Fruit fly (Drosophila melanogaster): ENCODE data around the gene CG42758.
A peak's percentile ranks its signal among the peaks of the same experiment; 100 is the strongest.

The CG42758 gene

DNA sequence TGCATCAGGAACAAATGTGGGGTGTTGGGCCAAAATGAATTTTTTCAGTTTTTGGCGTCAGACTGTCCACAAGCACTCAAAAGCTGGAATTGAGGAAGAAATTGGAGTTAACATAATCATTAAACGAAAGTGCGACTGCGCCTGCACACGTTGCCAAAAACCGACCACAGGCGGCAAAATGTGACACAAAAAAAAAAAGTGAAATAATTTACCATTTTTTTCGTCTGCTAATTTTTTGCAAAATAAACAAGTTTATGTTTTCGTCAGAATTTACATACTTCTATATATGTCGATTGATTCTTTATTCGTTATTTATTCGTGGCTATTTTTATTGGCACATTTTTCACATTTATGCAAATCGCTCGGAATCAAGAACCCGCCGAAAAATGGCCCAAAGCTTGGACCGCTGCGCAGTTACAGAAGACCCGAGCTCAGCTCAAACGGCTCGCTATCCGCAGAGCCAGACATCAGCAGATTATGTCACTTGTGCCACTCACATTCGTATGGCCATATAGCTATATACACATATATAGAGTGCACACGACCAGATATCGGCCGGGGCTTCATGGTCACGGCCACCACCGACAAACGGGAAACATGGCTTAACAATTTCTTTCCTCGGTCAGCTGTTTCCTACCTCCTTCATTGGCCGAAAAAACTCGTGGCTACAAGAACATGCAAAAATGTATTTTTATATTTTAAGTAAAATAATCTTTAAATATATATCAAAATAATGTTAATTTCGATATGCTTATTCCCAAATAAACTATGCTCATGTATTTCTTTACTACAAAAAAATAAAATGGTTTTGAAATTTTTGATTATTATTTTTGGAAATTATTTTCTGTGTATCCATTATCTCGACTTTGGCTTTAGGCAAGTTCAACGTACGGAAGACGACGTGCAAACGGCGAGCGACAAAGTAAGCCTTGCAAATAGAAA, 49.1 kb downstream of the CG42758 start (continued):
- TF ChIP-seq Lpt (GFP tag; optimal IDR thresholded peaks at IDR 0.05): no peak
- TF ChIP-seq CG3919 (GFP tag; optimal IDR thresholded peaks at IDR 0.05): no peak
- TF ChIP-seq Sox15 (GFP tag; optimal IDR thresholded peaks at IDR 0.05): no peak
- TF ChIP-seq Eip75B (GFP tag; optimal IDR thresholded peaks at IDR 0.05): no peak
- no peak for TF ChIP-seq svp (GFP tag)
- TF ChIP-seq CG6276 (GFP tag; optimal IDR thresholded peaks at IDR 0.05): peak; percentile 33
- no peak for TF ChIP-seq CG9139 (GFP tag; optimal IDR thresholded peaks at IDR 0.05)
- 0 out of 3 replicates have a peak, but pooled peaks have one; percentile 40 for TF ChIP-seq CG6163 (GFP tag; IDR thresholded peaks at IDR 0.05)

Data from whole organism, prepupa.